Fruit fly (Drosophila melanogaster) whole organism, embryonic: Measurements from ENCODE around the gene CG33268.

Experiments
- Adf1 ChIP-seq: fragments of 200-800 bp; sonication (Bioruptor generic); IDR thresholded peaks from 2 replicates; pipeline ENCODE4 v1.3.6; 2022; ENCODE audit warnings: missing biosample characterization, missing genetic modification characterization
- CG10267 ChIP-seq: fragments of 200-800 bp; sonication (Bioruptor generic); optimal IDR thresholded peaks from 2 replicates; lab custom pipeline; 2018; ENCODE audit warnings: missing biosample characterization, mild to moderate bottlenecking, missing genetic modification characterization, moderate library complexity
- CG10654 ChIP-seq: fragments of 200-800 bp; sonication (Bioruptor generic); optimal IDR thresholded peaks from 2 replicates; lab custom pipeline; 2016; ENCODE audit warnings: missing biosample characterization, missing genetic modification characterization
- CG11247 ChIP-seq: fragments of 200-800 bp; sonication (Bioruptor generic); IDR thresholded peaks from 2 replicates; pipeline ENCODE4 v1.3.6; 2022; ENCODE audit warnings: missing biosample characterization, missing genetic modification characterization
- CG11456 ChIP-seq: fragments of 200-800 bp; sonication (Bioruptor generic); IDR thresholded peaks from 3 replicates; pipeline ENCODE4 v1.3.6; 2022; ENCODE audit warnings: missing biosample characterization, missing genetic modification characterization
- CG11560 ChIP-seq: fragments of 200-800 bp; sonication (Bioruptor generic); IDR thresholded peaks from 3 replicates; pipeline ENCODE4 v1.3.6; 2022; ENCODE audit warnings: missing biosample characterization, missing genetic modification characterization
- CG12104 ChIP-seq: fragments of 200-800 bp; sonication (Bioruptor generic); optimal IDR thresholded peaks from 3 replicates; lab custom pipeline; 2016; ENCODE audit warnings: missing biosample characterization, missing genetic modification characterization
- CG13775 ChIP-seq: fragments of 200-800 bp; sonication (Bioruptor generic); optimal IDR thresholded peaks from 3 replicates; lab custom pipeline; 2017; ENCODE audit warnings: missing biosample characterization, mild to moderate bottlenecking, missing genetic modification characterization
- CG15696 ChIP-seq: fragments of 200-800 bp; sonication (Bioruptor generic); optimal IDR thresholded peaks from 2 replicates; lab custom pipeline; 2019; ENCODE audit warnings: missing biosample characterization, mild to moderate bottlenecking, missing genetic modification characterization, moderate library complexity
- CG16813 ChIP-seq: fragments of 200-800 bp; sonication (Bioruptor generic); IDR thresholded peaks from 3 replicates; pipeline ENCODE4 v1.3.6; 2022; ENCODE audit warnings: missing biosample characterization, missing genetic modification characterization; ENCODE audit not compliant: partially characterized antibody
- CG16815 ChIP-seq: fragments of 200-800 bp; sonication (Bioruptor generic); optimal IDR thresholded peaks from 3 replicates; lab custom pipeline; 2017; ENCODE audit warnings: missing biosample characterization, mild to moderate bottlenecking, missing genetic modification characterization
- CG18599 ChIP-seq: fragments of 200-800 bp; sonication (Bioruptor generic); optimal IDR thresholded peaks from 3 replicates; lab custom pipeline; 2017; ENCODE audit warnings: missing biosample characterization, missing genetic modification characterization, mild to moderate bottlenecking, moderate library complexity, missing genetic modification reagents
- CG31365 ChIP-seq: fragments of 200-800 bp; sonication (Bioruptor generic); optimal IDR thresholded peaks from 2 replicates; lab custom pipeline; 2018; ENCODE audit warnings: missing biosample characterization, mild to moderate bottlenecking, missing genetic modification characterization
- CG3163 ChIP-seq: fragments of 200-800 bp; sonication (Bioruptor generic); optimal IDR thresholded peaks from 3 replicates; lab custom pipeline; 2016; ENCODE audit warnings: missing biosample characterization, missing genetic modification characterization
- CG4424 ChIP-seq: fragments of 200-800 bp; sonication (Bioruptor generic); optimal IDR thresholded peaks from 3 replicates; lab custom pipeline; 2016; ENCODE audit warnings: missing biosample characterization, missing genetic modification characterization
- CG5953 ChIP-seq: fragments of 200-800 bp; sonication (Bioruptor generic); IDR thresholded peaks from 2 replicates; pipeline ENCODE4 v1.3.6; 2022; ENCODE audit warnings: missing biosample characterization, missing genetic modification characterization
- CG6272 ChIP-seq: fragments of 200-800 bp; sonication (Bioruptor generic); IDR thresholded peaks from 2 replicates; pipeline ENCODE4 v1.3.6; 2022; ENCODE audit warnings: missing biosample characterization, missing genetic modification characterization
- CG7357 ChIP-seq: fragments of 200-800 bp; sonication (Bioruptor generic); IDR thresholded peaks from 3 replicates; pipeline ENCODE4 v1.3.6; 2022; ENCODE audit warnings: missing biosample characterization, missing genetic modification characterization
- CG7928 ChIP-seq: fragments of 200-800 bp; sonication (Bioruptor generic); optimal IDR thresholded peaks from 2 replicates; lab custom pipeline; 2017; ENCODE audit warnings: missing biosample characterization, mild to moderate bottlenecking, missing genetic modification characterization
- CG9437 ChIP-seq: fragments of 200-800 bp; sonication (Bioruptor generic); optimal IDR thresholded peaks from 2 replicates; lab custom pipeline; 2018; ENCODE audit warnings: missing biosample characterization, mild to moderate bottlenecking, missing genetic modification characterization
- CG9876 ChIP-seq: fragments of 200-800 bp; sonication (Bioruptor generic); optimal IDR thresholded peaks from 2 replicates; lab custom pipeline; 2016; ENCODE audit warnings: missing biosample characterization, missing genetic modification characterization
- Camta ChIP-seq: fragments of 200-800 bp; sonication (Bioruptor generic); optimal IDR thresholded peaks from 2 replicates; lab custom pipeline; 2016; ENCODE audit warnings: missing biosample characterization, missing genetic modification characterization
- D ChIP-seq, 2 experiments: fragments of 200-800 bp in 1 of 2; fragments of >200 bp in 1 of 2; sonication (Bioruptor generic) in 1 of 2; optimal IDR thresholded peaks; 2 replicates in 1 of 2; 3 replicates in 1 of 2; lab custom pipeline; 2017; ENCODE audit warnings: mild to moderate bottlenecking in 1 of 2, missing biosample characterization in 1 of 2, missing genetic modification characterization in 1 of 2, missing genetic modification reagents in 1 of 2
- Dref ChIP-seq: fragments of 200-800 bp; sonication (Bioruptor generic); IDR thresholded peaks from 2 replicates; pipeline ENCODE4 v1.3.6; 2022; ENCODE audit warnings: missing biosample characterization, missing genetic modification characterization
- Eip74EF ChIP-seq, 2 experiments: fragments of 200-800 bp in 1 of 2; fragments of >200 bp in 1 of 2; sonication (Bioruptor generic) in 1 of 2; optimal IDR thresholded peaks; 2 replicates each; lab custom pipeline; 2017 to 2019; ENCODE audit warnings: missing biosample characterization in 2 of 2, missing genetic modification characterization in 2 of 2, mild to moderate bottlenecking in 1 of 2, moderate library complexity in 1 of 2
- Elba2 ChIP-seq: fragments of 200-800 bp; sonication (Bioruptor generic); optimal IDR thresholded peaks from 3 replicates; lab custom pipeline; 2016; ENCODE audit warnings: missing biosample characterization, missing genetic modification characterization
- NFAT ChIP-seq: fragments of 200-800 bp; sonication (Bioruptor generic); IDR thresholded peaks from 2 replicates; pipeline ENCODE4 v1.3.6; 2022; ENCODE audit warnings: missing biosample characterization, missing genetic modification characterization
- ash1 ChIP-seq: fragments of 200-800 bp; sonication (Bioruptor generic); optimal IDR thresholded peaks from 2 replicates; lab custom pipeline; 2018; ENCODE audit warnings: missing biosample characterization, mild to moderate bottlenecking, missing genetic modification characterization
- btn ChIP-seq: fragments of 200-800 bp; sonication (Bioruptor generic); optimal IDR thresholded peaks from 2 replicates; lab custom pipeline; 2016; ENCODE audit warnings: missing biosample characterization, missing genetic modification characterization
- cg ChIP-seq: fragments of 200-800 bp; sonication (Bioruptor generic); optimal IDR thresholded peaks from 3 replicates; lab custom pipeline; 2019; ENCODE audit warnings: missing biosample characterization, mild to moderate bottlenecking, missing genetic modification characterization, moderate library complexity
- crol ChIP-seq: fragments of 200-800 bp; sonication (Bioruptor generic); IDR thresholded peaks from 2 replicates; pipeline ENCODE4 v1.3.6; 2022; ENCODE audit warnings: missing biosample characterization, missing genetic modification characterization
- crp ChIP-seq, 2 experiments: fragments of 200-800 bp; sonication (Bioruptor generic); optimal IDR thresholded peaks; 2 replicates in 1 of 2; 3 replicates in 1 of 2; lab custom pipeline; 2017; ENCODE audit warnings: missing biosample characterization in 2 of 2, missing genetic modification characterization in 2 of 2, mild to moderate bottlenecking in 1 of 2, moderate library complexity in 1 of 2
- dan ChIP-seq: fragments of 200-800 bp; sonication (Bioruptor generic); IDR thresholded peaks from 2 replicates; pipeline ENCODE4 v1.3.6; 2022; ENCODE audit warnings: missing biosample characterization, missing genetic modification characterization
- dmrt11E ChIP-seq: fragments of 200-800 bp; sonication (Bioruptor generic); optimal IDR thresholded peaks from 3 replicates; lab custom pipeline; 2018; ENCODE audit warnings: missing biosample characterization, mild to moderate bottlenecking, missing genetic modification characterization, moderate library complexity
- fd64A ChIP-seq: fragments of 200-800 bp; sonication (Bioruptor generic); optimal IDR thresholded peaks from 3 replicates; lab custom pipeline; 2018; ENCODE audit warnings: missing biosample characterization, mild to moderate bottlenecking, missing genetic modification characterization
- ftz-f1 ChIP-seq: fragments of 200-800 bp; sonication (Bioruptor generic); optimal IDR thresholded peaks from 2 replicates; lab custom pipeline; 2016; ENCODE audit warnings: missing biosample characterization, missing genetic modification characterization
- fu2 ChIP-seq: fragments of 200-800 bp; sonication (Bioruptor generic); optimal IDR thresholded peaks from 2 replicates; lab custom pipeline; 2016; ENCODE audit warnings: missing biosample characterization, missing genetic modification characterization
- gsb ChIP-seq: fragments of 200-800 bp; sonication (Bioruptor generic); IDR thresholded peaks from 2 replicates; pipeline ENCODE4 v1.3.6; 2022; ENCODE audit warnings: missing biosample characterization, missing genetic modification characterization
- hth ChIP-seq: fragments of >200 bp; optimal IDR thresholded peaks from 2 replicates; lab custom pipeline; 2017; ENCODE audit warnings: inconsistent platforms
- kah ChIP-seq: fragments of 200-800 bp; sonication (Bioruptor generic); optimal IDR thresholded peaks from 2 replicates; lab custom pipeline; 2018; ENCODE audit warnings: missing biosample characterization, mild to moderate bottlenecking, missing genetic modification characterization
- ken ChIP-seq: fragments of 200-800 bp; sonication (Bioruptor generic); IDR thresholded peaks from 3 replicates; pipeline ENCODE4 v1.3.6; 2022; ENCODE audit warnings: missing biosample characterization, missing genetic modification characterization
- lola ChIP-seq, 3 experiments: fragments of >200 bp in 2 of 3; fragments of 200-800 bp in 1 of 3; sonication (Bioruptor generic) in 1 of 3; optimal IDR thresholded peaks; 2 replicates each; lab custom pipeline; 2017 to 2019; ENCODE audit warnings: missing biosample characterization in 3 of 3, missing genetic modification characterization in 3 of 3, mild to moderate bottlenecking in 1 of 3, moderate library complexity in 1 of 3
- maf-S ChIP-seq: fragments of 200-800 bp; sonication (Bioruptor generic); optimal IDR thresholded peaks from 2 replicates; lab custom pipeline; 2016; ENCODE audit warnings: missing biosample characterization, missing genetic modification characterization
- nerfin-1 ChIP-seq: fragments of 200-800 bp; sonication (Bioruptor generic); optimal IDR thresholded peaks from 3 replicates; lab custom pipeline; 2019; ENCODE audit warnings: missing biosample characterization, mild to moderate bottlenecking, missing genetic modification characterization, moderate library complexity
- ro ChIP-seq: fragments of 200-800 bp; sonication (Bioruptor generic); IDR thresholded peaks from 2 replicates; pipeline ENCODE4 v1.3.6; 2022; ENCODE audit warnings: missing biosample characterization, missing genetic modification characterization
- so ChIP-seq: fragments of 200-800 bp; sonication (Bioruptor generic); IDR thresholded peaks from 3 replicates; pipeline ENCODE4 v1.3.6; 2022; ENCODE audit warnings: missing biosample characterization, missing genetic modification characterization
- sug ChIP-seq: fragments of 200-800 bp; optimal IDR thresholded peaks from 2 replicates; lab custom pipeline; 2019; ENCODE audit warnings: missing biosample characterization, mild to moderate bottlenecking, missing genetic modification characterization, moderate library complexity
- tgo ChIP-seq: fragments of 200-800 bp; sonication (Bioruptor generic); IDR thresholded peaks from 3 replicates; pipeline ENCODE4 v1.3.6; 2022; ENCODE audit warnings: missing biosample characterization, missing genetic modification characterization
- vnd ChIP-seq: fragments of 200-800 bp; sonication (Bioruptor generic); IDR thresholded peaks from 3 replicates; pipeline ENCODE4 v1.3.6; 2022; ENCODE audit warnings: missing biosample characterization, missing genetic modification characterization; ENCODE audit not compliant: partially characterized antibody
- zfh1 ChIP-seq: fragments of 200-800 bp; sonication (Bioruptor generic); IDR thresholded peaks from 3 replicates; pipeline ENCODE4 v1.3.6; 2022; ENCODE audit warnings: missing biosample characterization, missing genetic modification characterization

CG33268 gene

DNA sequence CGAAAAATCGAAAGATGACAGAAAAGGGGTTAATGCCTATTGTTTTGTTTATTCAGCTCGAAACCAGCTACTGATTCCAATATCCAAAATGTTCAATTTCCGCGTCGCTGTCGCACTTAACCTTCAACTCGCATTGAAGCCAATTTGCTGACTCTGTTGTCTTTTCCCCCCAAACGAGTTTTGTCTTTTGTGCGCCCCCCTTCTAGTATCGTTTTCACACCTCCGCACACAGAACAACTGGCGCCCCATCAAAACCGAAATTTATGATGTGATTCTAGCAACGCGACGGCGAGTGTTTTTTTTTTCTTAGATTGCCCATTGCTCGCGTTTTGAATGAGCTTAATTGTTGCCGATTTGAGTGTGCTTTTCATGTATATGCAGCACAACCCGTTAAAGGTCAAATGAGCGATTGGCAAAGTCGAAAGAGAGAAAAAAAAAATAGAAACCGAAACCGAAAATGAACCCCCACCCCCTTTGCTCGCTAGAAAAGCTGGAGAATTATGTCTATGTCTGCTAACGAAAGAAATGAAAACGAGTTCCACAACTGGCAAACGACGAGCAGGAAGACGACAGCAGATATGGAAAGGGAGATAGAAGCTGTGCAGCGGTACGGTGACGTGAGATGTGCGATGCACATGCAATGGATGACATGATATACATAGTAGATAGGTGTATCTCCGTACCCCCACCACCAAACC is 40.5 kb downstream of the CG33268 start (continued):
- TF ChIP-seq vnd (GFP tag; lab: Robert Waterston, UW) (no peak), CG11560 (no peak), CG12104 (GFP tag; lab: Kevin White, UChicago) (no peak), CG6272 (GFP tag; lab: Robert Waterston, UW) (no peak), Adf1 (peak; percentile 21; the same call in 1 of the 2 replicates), dan (no peak), dmrt11E (no peak), CG7357 (GFP tag; lab: Robert Waterston, UW) (no peak), CG9876 (GFP tag; lab: Kevin White, UChicago) (no peak), D (optimal IDR thresholded peaks at IDR 0.05; lab: Kevin White, UChicago) (no peak), D (GFP tag; optimal IDR thresholded peaks at IDR 0.05; lab: Kevin White, UChicago) (no peak), CG10654 (GFP tag; lab: Kevin White, UChicago) (no peak), CG16813 (GFP tag; lab: Robert Waterston, UW) (no peak), CG4424 (GFP tag; lab: Kevin White, UChicago) (no peak), CG10267 (tag; lab: Kevin White, UChicago) (no peak), ftz-f1 (GFP tag; lab: Kevin White, UChicago) (peak; percentile 75), Eip74EF (GFP tag; optimal IDR thresholded peaks at IDR 0.05; lab: Kevin White, UChicago) (peak in 1 of 2 experiments; percentile 69), crol (GFP tag; lab: Robert Waterston, UW) (peak; percentile 52), kah (GFP tag; lab: Kevin White, UChicago) (no peak), Dref (GFP tag; lab: Robert Waterston, UW) (no peak), crp (GFP tag; optimal IDR thresholded peaks at IDR 0.05; lab: Kevin White, UChicago) (no peak), fu2 (GFP tag; lab: Kevin White, UChicago) (no peak), cg (GFP tag; lab: Kevin White, UChicago) (no peak), CG9437 (no peak), btn (no peak), hth (lab: Kevin White, UChicago) (no peak), tgo (no peak), CG7928 (GFP tag; lab: Kevin White, UChicago) (no peak), nerfin-1 (no peak), maf-S (GFP tag; lab: Kevin White, UChicago) (no peak), so (GFP tag; lab: Robert Waterston, UW) (no peak), lola (GFP tag; optimal IDR thresholded peaks at IDR 0.05; lab: Kevin White, UChicago) (no peak), zfh1 (GFP tag; lab: Robert Waterston, UW) (no peak), ro (GFP tag; lab: Robert Waterston, UW) (no peak), NFAT (0 out of 2 replicates have a peak, but pooled peaks have one; percentile 6), CG15696 (no peak), CG31365 (tag; lab: Kevin White, UChicago) (no peak), CG13775 (GFP tag; lab: Kevin White, UChicago) (no peak), CG11456 (GFP tag; lab: Robert Waterston, UW) (peak; percentile 55; the same call in 2 of the 3 replicates), CG3163 (GFP tag; lab: Kevin White, UChicago) (no peak), Camta (no peak), gsb (GFP tag; lab: Robert Waterston, UW) (no peak), Elba2 (no peak), CG11247 (no peak), sug (peak; percentile 26), fd64A (no peak), ash1 (GFP tag; lab: Kevin White, UChicago) (no peak), CG16815 (GFP tag; lab: Kevin White, UChicago) (no peak), CG18599 (GFP tag; lab: Kevin White, UChicago) (no peak), ken (no peak), CG5953 (no peak)
